Worm (Caenorhabditis elegans): ENCODE measurements around the gene C49C8.8.

ce11 chrIV:8658122-8658521, 6.2 kb downstream of the C49C8.8 start, which contains the start of gene C49C8.6:
- TF ChIP-seq unc-62 (GFP tag; optimal IDR thresholded peaks at IDR 0.05) (no peak), cnd-1 (tag; optimal IDR thresholded peaks at IDR 0.05) (no peak), mls-2 (tag; optimal IDR thresholded peaks at IDR 0.05) (no peak), tbx-8 (GFP tag; optimal IDR thresholded peaks at IDR 0.05) (no peak), pha-4 (tag; optimal IDR thresholded peaks at IDR 0.05) (no peak), elt-1 (tag; optimal IDR thresholded peaks at IDR 0.05; ENCODE audit: borderline replicate concordance, insufficient read depth) (no peak), zip-8 (tag; optimal IDR thresholded peaks at IDR 0.05) (no peak), nhr-76 (tag; optimal IDR thresholded peaks at IDR 0.05) (no peak), nhr-237 (tag; optimal IDR thresholded peaks at IDR 0.05) (no peak), nhr-28 (tag; optimal IDR thresholded peaks at IDR 0.05) (no peak)

Measured in whole organism, mixed stage, embryonic.